Worm (Caenorhabditis elegans): ENCODE measurements around the gene unc-115.
A peak's percentile ranks its signal among the peaks of the same experiment; 100 is the strongest.

The unc-115 gene

ce11 chrX:10148235-10148872 is 1.7 kb downstream of the unc-115 start (continued):
- TF ChIP-seq him-1 (tag; optimal IDR thresholded peaks at IDR 0.05) (peak; percentile 92), ztf-25 (GFP tag; IDR thresholded peaks at IDR 0.05) (0 out of 2 replicates have a peak, but pooled peaks have one; percentile 61), ekl-4 (GFP tag; IDR thresholded peaks at IDR 0.05) (peak; percentile 55; the same call in 1 of the 2 replicates), ceh-40 (GFP tag; IDR thresholded peaks at IDR 0.05) (no peak), ama-1 (optimal IDR thresholded peaks at IDR 0.05) (no peak), ama-1 (GFP tag; optimal IDR thresholded peaks at IDR 0.05) (peak; percentile 25 to 77), F22D6.2 (tag; optimal IDR thresholded peaks at IDR 0.05) (no peak), lsy-27 (tag; optimal IDR thresholded peaks at IDR 0.05; ENCODE audit: borderline replicate concordance, insufficient read depth) (peak; percentile 28), bed-1 (GFP tag; IDR thresholded peaks at IDR 0.05) (0 out of 2 replicates have a peak, but pooled peaks have one; percentile 33), hmg-20 (GFP tag; IDR thresholded peaks at IDR 0.05) (peak; percentile 52; the same call in 1 of the 2 replicates), ceh-27 (GFP tag; optimal IDR thresholded peaks at IDR 0.05) (peak; percentile 10), lin-26 (GFP tag; IDR thresholded peaks at IDR 0.05) (peak; percentile 93), nhr-80 (tag; optimal IDR thresholded peaks at IDR 0.05) (peak; percentile 23), ccch-3 (GFP tag; optimal IDR thresholded peaks at IDR 0.05) (no peak), nhr-179 (tag; optimal IDR thresholded peaks at IDR 0.05) (no peak), nfyb-1 (GFP tag; IDR thresholded peaks at IDR 0.05) (peak; percentile 74; the same call in 1 of the 2 replicates), hsf-1 (GFP tag; IDR thresholded peaks at IDR 0.05) (peak; percentile 56; the same call in 1 of the 2 replicates), ztf-6 (GFP tag; IDR thresholded peaks at IDR 0.05) (no peak), madf-6 (GFP tag; IDR thresholded peaks at IDR 0.05) (peak; percentile 63; the same call in 1 of the 2 replicates), tbx-9 (tag; optimal IDR thresholded peaks at IDR 0.05; ENCODE audit: borderline replicate concordance) (no peak), atf-7 (tag; optimal IDR thresholded peaks at IDR 0.05) (peak; percentile 48), snpc-3.4 (tag; optimal IDR thresholded peaks at IDR 0.05) (no peak), snpc-1.3 (tag; optimal IDR thresholded peaks at IDR 0.05; ENCODE audit: insufficient read depth) (peak; percentile 89), attf-6 (GFP tag; IDR thresholded peaks at IDR 0.05) (0 out of 2 replicates have a peak, but pooled peaks have one; percentile 36), hmg-1.2 (GFP tag; IDR thresholded peaks at IDR 0.05) (peak; percentile 55), egl-44 (GFP tag; IDR thresholded peaks at IDR 0.05) (no peak), sptf-2 (GFP tag; optimal IDR thresholded peaks at IDR 0.05) (no peak), tbp1 (GFP tag; optimal IDR thresholded peaks at IDR 0.05) (peak; percentile 90), ceh-79 (tag; optimal IDR thresholded peaks at IDR 0.05) (peak; percentile 1), K12H6.12 (tag; optimal IDR thresholded peaks at IDR 0.05) (peak; percentile 14), lir-1 (GFP tag; conservative IDR thresholded peaks at IDR 0.05) (no peak), gei-17 (GFP tag; optimal IDR thresholded peaks at IDR 0.05) (no peak), F37B4.10 (GFP tag; IDR thresholded peaks at IDR 0.05) (no peak), mcd-1 (GFP tag; IDR thresholded peaks at IDR 0.05) (0 out of 2 replicates have a peak, but pooled peaks have one; percentile 3), B0336.3 (GFP tag; IDR thresholded peaks at IDR 0.05) (0 out of 2 replicates have a peak, but pooled peaks have one; percentile 32), efl-1 (GFP tag; optimal IDR thresholded peaks at IDR 0.05) (no peak), unc-130 (GFP tag; optimal IDR thresholded peaks at IDR 0.05) (peak; percentile 25), T26A5.8 (tag; optimal IDR thresholded peaks at IDR 0.05) (no peak), Y56A3A.18 (GFP tag; IDR thresholded peaks at IDR 0.05) (peak; percentile 82; the same call in 1 of the 2 replicates), lin-54 (GFP tag; optimal IDR thresholded peaks at IDR 0.05) (peak; percentile 31), dox-1 (GFP tag; IDR thresholded peaks at IDR 0.05) (peak; percentile 56), ZK185.1 (tag; optimal IDR thresholded peaks at IDR 0.05; ENCODE audit: poor library complexity, severe bottlenecking) (peak; percentile 77), rec-8 (tag; optimal IDR thresholded peaks at IDR 0.05) (peak; percentile 72 to 76), madf-8 (GFP tag; conservative IDR thresholded peaks at IDR 0.05) (no peak), attf-5 (GFP tag; optimal IDR thresholded peaks at IDR 0.05) (peak; percentile 55), dpff-1 (tag; optimal IDR thresholded peaks at IDR 0.05) (no peak), D2030.7 (GFP tag; IDR thresholded peaks at IDR 0.05) (peak; percentile 91)

Data from whole organism, young adult.